Worm (Caenorhabditis elegans): ENCODE data around the gene C55A1.4.
"Not testable (repeated sequence)": the region's sequence is repeated elsewhere in the genome, so short reads cannot be mapped to it uniquely, and the experiment has no call there.

DNA sequence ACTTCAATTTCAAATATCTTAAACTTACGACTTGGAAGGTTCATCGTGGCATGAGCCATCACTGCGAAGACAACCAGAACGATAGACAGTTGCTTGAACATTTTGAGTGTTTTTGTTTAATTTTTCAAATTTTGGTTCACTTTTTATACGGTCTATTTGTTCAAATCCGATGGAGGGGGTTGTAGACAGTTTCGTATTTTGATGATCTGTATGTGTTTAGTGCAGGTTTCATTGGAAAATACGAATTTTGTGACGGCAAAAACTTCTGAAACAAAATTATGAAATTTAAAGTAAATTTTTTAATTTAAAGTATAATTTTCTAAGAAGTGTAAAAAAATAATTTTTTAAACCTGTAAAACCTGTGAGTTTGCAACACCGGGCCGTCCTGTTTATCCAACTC is at the start of gene C55A1.4:
- not testable (repeated sequence) for TF ChIP-seq tab-1, flt-1 (GFP tag; IDR thresholded peaks at IDR 0.05)
